Worm (Caenorhabditis elegans): ENCODE results near the gene R07B7.2.

DNA sequence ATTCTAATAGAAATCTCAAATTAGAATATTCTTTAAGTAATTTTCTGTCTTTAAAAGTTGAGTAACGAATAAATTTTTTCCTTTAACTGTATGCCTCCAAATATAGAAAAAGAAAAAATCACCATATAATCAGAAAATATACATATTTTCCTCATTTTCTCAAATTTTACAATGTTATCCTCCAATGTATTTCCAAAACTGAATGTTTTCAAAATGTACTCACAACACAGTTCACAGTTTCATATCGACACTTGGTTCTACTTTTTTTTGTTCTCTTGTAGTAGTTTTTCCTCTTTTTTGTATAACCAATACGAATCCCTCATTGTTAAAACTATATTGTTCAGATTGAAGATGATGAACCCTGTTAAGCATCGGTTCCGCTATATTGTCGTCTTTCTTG is 6.0 kb downstream of the R07B7.2 start, which contains the start of gene F10C2.7:
- TF ChIP-seq lsl-1 (GFP tag; optimal IDR thresholded peaks at IDR 0.05) (no peak), chd-7 (tag; optimal IDR thresholded peaks at IDR 0.05) (no peak), unc-62 (GFP tag; optimal IDR thresholded peaks at IDR 0.05) (no peak), nfyb-1 (GFP tag; IDR thresholded peaks at IDR 0.05) (no peak), F57C9.4 (tag; optimal IDR thresholded peaks at IDR 0.05) (no peak)
